Fruit fly (Drosophila melanogaster) whole organism, wandering third instar larva: ENCODE data around the gene CG6126.

Experiments
- Abd-B ChIP-seq: fragments of >200 bp; optimal IDR thresholded peaks from 2 replicates; lab custom pipeline; 2017; ENCODE audit warnings: missing biosample characterization, missing genetic modification characterization
- CG32264 ChIP-seq: fragments of 200-800 bp; sonication (Bioruptor generic); optimal IDR thresholded peaks from 2 replicates; lab custom pipeline; 2016; ENCODE audit warnings: missing biosample characterization, missing genetic modification characterization
- CrebA ChIP-seq: fragments of 200-800 bp; sonication (Bioruptor generic); optimal IDR thresholded peaks from 2 replicates; lab custom pipeline; 2016; ENCODE audit warnings: missing biosample characterization, mild to moderate bottlenecking, missing genetic modification characterization, borderline replicate concordance
- Dfd ChIP-seq: fragments of >200 bp; optimal IDR thresholded peaks from 2 replicates; lab custom pipeline; 2017; ENCODE audit warnings: missing biosample characterization, missing genetic modification characterization
- GATAd ChIP-seq: sonication (Bioruptor generic); optimal IDR thresholded peaks from 2 replicates; lab custom pipeline; 2016; ENCODE audit warnings: missing biosample characterization, missing genetic modification characterization
- HLH106 ChIP-seq: fragments of 200-800 bp; optimal IDR thresholded peaks from 3 replicates; lab custom pipeline; 2019; ENCODE audit warnings: missing biosample characterization, mild to moderate bottlenecking, missing genetic modification characterization, moderate library complexity
- Hnf4 ChIP-seq: fragments of 200-800 bp; sonication (Bioruptor generic); optimal IDR thresholded peaks from 2 replicates; lab custom pipeline; 2016; ENCODE audit warnings: missing biosample characterization, mild to moderate bottlenecking, missing genetic modification characterization
- Hr78 ChIP-seq: fragments of >200 bp; optimal IDR thresholded peaks from 2 replicates; lab custom pipeline; 2017; ENCODE audit warnings: missing biosample characterization, missing genetic modification characterization
- Hr83 ChIP-seq: fragments of 200-300 bp; sonication (Bioruptor generic); optimal IDR thresholded peaks from 2 replicates; lab custom pipeline; 2016; ENCODE audit warnings: missing biosample characterization, mild to moderate bottlenecking, missing genetic modification characterization, moderate library complexity; ENCODE audit not compliant: poor library complexity, severe bottlenecking
- Jra ChIP-seq: sonication (Bioruptor generic); optimal IDR thresholded peaks from 2 replicates; lab custom pipeline; 2016; ENCODE audit warnings: missing biosample characterization, missing genetic modification characterization
- Mio ChIP-seq: sonication (Bioruptor generic); optimal IDR thresholded peaks from 2 replicates; lab custom pipeline; 2016; ENCODE audit warnings: missing biosample characterization, missing genetic modification characterization
- N ChIP-seq: fragments of >200 bp; optimal IDR thresholded peaks from 2 replicates; lab custom pipeline; 2018; ENCODE audit warnings: missing biosample characterization, missing external identifiers, missing genetic modification characterization
- OdsH ChIP-seq: fragments of 200-800 bp; sonication (Bioruptor generic); optimal IDR thresholded peaks from 2 replicates; lab custom pipeline; 2016; ENCODE audit warnings: missing biosample characterization, mild to moderate bottlenecking, missing genetic modification characterization
- Rel ChIP-seq, 2 experiments: fragments of 200-800 bp; sonication (Bioruptor generic) in 1 of 2; optimal IDR thresholded peaks; 2 replicates in 1 of 2; 3 replicates in 1 of 2; lab custom pipeline; 2016 to 2019; ENCODE audit warnings: mild to moderate bottlenecking in 2 of 2, missing biosample characterization in 2 of 2, missing genetic modification characterization in 2 of 2, moderate library complexity in 1 of 2
- Sp1 ChIP-seq: fragments of 200-800 bp; sonication (Bioruptor generic); optimal IDR thresholded peaks from 3 replicates; lab custom pipeline; 2019; ENCODE audit warnings: missing biosample characterization, mild to moderate bottlenecking, missing genetic modification characterization, moderate library complexity
- Vsx2 ChIP-seq: fragments of 200-300, 225-300 bp; sonication (Bioruptor generic); optimal IDR thresholded peaks from 2 replicates; lab custom pipeline; 2018; ENCODE audit warnings: missing biosample characterization, missing genetic modification characterization; ENCODE audit not compliant: partially characterized antibody
- br ChIP-seq: fragments of 200-800 bp; sonication (Bioruptor generic); optimal IDR thresholded peaks from 2 replicates; lab custom pipeline; 2016; ENCODE audit warnings: missing biosample characterization, missing genetic modification characterization
- brk ChIP-seq: fragments of 200-800 bp; sonication (Bioruptor generic); optimal IDR thresholded peaks from 2 replicates; lab custom pipeline; 2016; ENCODE audit warnings: missing biosample characterization, mild to moderate bottlenecking, missing genetic modification characterization
- dl ChIP-seq, 2 experiments: fragments of 175-275, 200-275 bp in 1 of 2; fragments of 200-275 bp in 1 of 2; sonication (Bioruptor generic); optimal IDR thresholded peaks; lab custom pipeline; 2018; ENCODE audit warnings: mild to moderate bottlenecking in 2 of 2, missing biosample characterization in 2 of 2, missing genetic modification characterization in 2 of 2, moderate library complexity in 2 of 2; ENCODE audit not compliant: partially characterized antibody in 2 of 2, insufficient read depth in 1 of 2
- dsf ChIP-seq: sonication (Bioruptor generic); optimal IDR thresholded peaks from 2 replicates; lab custom pipeline; 2016; ENCODE audit warnings: missing biosample characterization, missing genetic modification characterization, borderline replicate concordance
- foxo ChIP-seq, 2 experiments: fragments of 200-800 bp; sonication (Bioruptor generic); optimal IDR thresholded peaks; 2 replicates in 1 of 2; 3 replicates in 1 of 2; lab custom pipeline; 2016 to 2017; ENCODE audit warnings: missing biosample characterization in 2 of 2, missing genetic modification characterization in 2 of 2
- fru ChIP-seq: fragments of 200-800 bp; sonication (Bioruptor generic); optimal IDR thresholded peaks from 3 replicates; lab custom pipeline; 2016; ENCODE audit warnings: missing biosample characterization, mild to moderate bottlenecking, missing genetic modification characterization
- h ChIP-seq: fragments of 200-800 bp; sonication (Bioruptor generic); optimal IDR thresholded peaks from 3 replicates; lab custom pipeline; 2016; ENCODE audit warnings: missing biosample characterization, mild to moderate bottlenecking, missing genetic modification characterization
- jim ChIP-seq: fragments of 175-275, 200-325 bp; sonication (Bioruptor generic); optimal IDR thresholded peaks from 2 replicates; lab custom pipeline; 2016; ENCODE audit warnings: missing biosample characterization, mild to moderate bottlenecking, missing genetic modification characterization
- psq ChIP-seq: fragments of 200-800 bp; sonication (Bioruptor generic); optimal IDR thresholded peaks from 3 replicates; lab custom pipeline; 2017; ENCODE audit warnings: missing biosample characterization, mild to moderate bottlenecking, missing genetic modification characterization, moderate library complexity
- sage ChIP-seq: fragments of 200-800 bp; sonication (Bioruptor generic); optimal IDR thresholded peaks from 2 replicates; lab custom pipeline; 2016; ENCODE audit warnings: missing biosample characterization, mild to moderate bottlenecking, missing genetic modification characterization
- sv ChIP-seq: fragments of 200-800 bp; sonication (Bioruptor generic); optimal IDR thresholded peaks from 3 replicates; lab custom pipeline; 2016; ENCODE audit warnings: missing biosample characterization, missing genetic modification characterization
- tai ChIP-seq: sonication (Bioruptor generic); optimal IDR thresholded peaks from 2 replicates; lab custom pipeline; 2016; ENCODE audit warnings: missing biosample characterization, missing genetic modification characterization

CG6126 gene

DNA sequence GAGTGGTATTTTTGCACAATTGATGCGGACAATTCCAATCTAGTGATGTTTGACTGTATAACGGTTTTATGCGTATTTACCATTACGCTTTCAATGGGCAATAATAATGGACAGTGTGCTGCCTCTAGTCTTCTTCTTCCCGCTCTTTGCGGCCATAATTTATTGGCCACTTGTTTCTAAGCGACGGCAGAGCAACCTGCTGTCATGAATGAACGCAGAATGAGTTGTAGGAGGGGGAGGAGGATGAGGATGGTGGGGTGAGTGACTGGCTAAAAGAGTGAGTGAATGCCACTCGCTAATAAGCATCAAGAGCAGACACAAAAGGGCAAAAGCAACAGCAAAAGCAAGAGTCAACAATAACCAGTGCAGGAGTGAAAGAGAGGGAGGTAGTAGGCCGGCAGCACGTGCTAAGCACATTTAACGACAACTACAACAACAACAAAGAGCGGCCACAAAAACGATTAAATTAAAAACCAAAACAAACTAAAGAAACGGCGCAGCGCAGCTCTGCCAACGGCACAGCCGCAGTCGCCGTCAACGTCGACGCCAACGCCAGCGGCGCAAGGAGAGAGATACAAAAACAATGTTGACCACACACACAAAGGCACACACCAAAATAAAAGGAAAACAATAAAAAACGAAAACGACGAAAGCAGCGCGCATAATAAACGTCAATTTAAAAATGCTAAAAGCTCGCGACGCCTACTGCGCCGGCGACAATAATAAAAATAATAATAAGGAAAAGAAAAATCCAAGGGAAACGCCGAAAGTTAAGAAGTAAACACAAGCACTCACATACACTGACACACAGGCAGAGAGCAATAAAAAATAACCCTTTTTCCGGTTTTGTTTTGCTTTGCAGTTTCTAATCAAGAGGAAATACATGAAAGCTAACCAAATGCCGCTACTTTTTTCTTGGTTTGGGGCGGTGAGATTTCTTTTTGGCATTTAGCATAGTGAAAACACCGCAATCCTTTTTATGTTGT is 26.1 kb upstream of the CG6126 start:
- no peak for TF ChIP-seq GATAd
- TF ChIP-seq Sp1 = peak; percentile 60
- peak; percentile 49 for TF ChIP-seq brk (GFP tag; lab: Kevin White, UChicago)
- no peak for TF ChIP-seq Jra (GFP tag; lab: Kevin White, UChicago)
- no peak for TF ChIP-seq CrebA (GFP tag; lab: Kevin White, UChicago)
- TF ChIP-seq Hr83 = peak; percentile 1
- TF ChIP-seq Hnf4 (GFP tag; lab: Kevin White, UChicago) = peak; percentile 21
- TF ChIP-seq HLH106 (tag; lab: Kevin White, UChicago) = no peak
- TF ChIP-seq CG32264 (GFP tag; lab: Kevin White, UChicago) = peak; percentile 9
- peak; percentile 12 for TF ChIP-seq fru (GFP tag; lab: Kevin White, UChicago)
- TF ChIP-seq sv (GFP tag; lab: Kevin White, UChicago) = no peak
- peak; percentile 15 for TF ChIP-seq h (GFP tag; lab: Kevin White, UChicago)
- TF ChIP-seq psq (GFP tag; lab: Kevin White, UChicago) = peak; percentile 77
- TF ChIP-seq Rel (GFP tag; optimal IDR thresholded peaks at IDR 0.05; lab: Kevin White, UChicago) = peak; percentile 57
- peak; percentile 63 for TF ChIP-seq Rel (tag; optimal IDR thresholded peaks at IDR 0.05; lab: Kevin White, UChicago)
- TF ChIP-seq sage (GFP tag; lab: Kevin White, UChicago) = peak; percentile 54
- no peak for TF ChIP-seq Abd-B (GFP tag; lab: Kevin White, UChicago)

DNA sequence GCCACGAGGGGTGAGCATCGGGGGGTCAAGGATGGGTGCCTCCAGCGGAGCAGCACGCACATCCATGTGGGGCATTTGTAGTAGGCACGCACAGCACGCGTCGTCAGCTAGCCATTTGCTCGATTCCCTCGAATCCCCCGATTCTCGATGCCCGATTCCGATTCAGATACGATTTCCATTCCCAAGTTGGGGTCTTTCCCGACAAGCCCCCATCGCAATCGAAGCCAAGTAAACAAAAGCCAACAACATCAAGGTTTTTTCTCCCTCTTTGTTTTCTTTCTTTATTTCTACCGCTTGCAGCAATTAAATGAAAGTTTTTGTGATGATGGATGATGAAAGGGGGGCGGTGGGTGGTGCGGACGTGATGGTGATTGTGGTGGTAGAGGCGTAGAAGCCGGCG is 24.2 kb upstream of the CG6126 start:
- no peak for TF ChIP-seq Rel (GFP tag; optimal IDR thresholded peaks at IDR 0.05; lab: Kevin White, UChicago)
- TF ChIP-seq Rel (tag; optimal IDR thresholded peaks at IDR 0.05; lab: Kevin White, UChicago) = peak; percentile 99
- peak; percentile 1 for TF ChIP-seq OdsH (GFP tag; lab: Kevin White, UChicago)
- TF ChIP-seq jim (GFP tag; lab: Kevin White, UChicago) = no peak
- TF ChIP-seq psq (GFP tag; lab: Kevin White, UChicago) = peak; percentile 89
- no peak for TF ChIP-seq dl (GFP tag; optimal IDR thresholded peaks at IDR 0.05; lab: Kevin White, UChicago; ENCODE audit: insufficient read depth in 1 of 2, partially characterized antibody in 2 of 2)

DNA sequence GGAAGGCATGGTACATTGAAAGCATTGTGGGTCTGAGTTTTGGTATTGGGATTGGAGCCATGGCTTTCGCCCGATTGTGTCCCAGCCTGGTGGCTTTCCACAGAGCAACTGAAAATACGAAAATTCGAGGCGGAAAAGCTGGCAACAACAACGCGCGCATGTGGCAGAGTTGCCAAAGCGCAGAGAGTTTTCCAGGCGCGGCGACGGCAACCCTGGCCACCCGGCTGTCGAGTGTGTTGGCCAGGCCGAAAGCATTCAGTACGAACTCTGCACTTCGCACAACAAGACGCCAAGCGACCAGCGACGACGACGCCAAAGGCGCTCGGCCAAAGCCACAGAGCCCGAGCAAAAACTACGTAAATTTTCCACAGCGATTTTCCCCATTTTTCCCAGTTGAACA is 22.9 kb upstream of the CG6126 start:
- TF ChIP-seq Sp1 (no peak), Mio (no peak)

DNA sequence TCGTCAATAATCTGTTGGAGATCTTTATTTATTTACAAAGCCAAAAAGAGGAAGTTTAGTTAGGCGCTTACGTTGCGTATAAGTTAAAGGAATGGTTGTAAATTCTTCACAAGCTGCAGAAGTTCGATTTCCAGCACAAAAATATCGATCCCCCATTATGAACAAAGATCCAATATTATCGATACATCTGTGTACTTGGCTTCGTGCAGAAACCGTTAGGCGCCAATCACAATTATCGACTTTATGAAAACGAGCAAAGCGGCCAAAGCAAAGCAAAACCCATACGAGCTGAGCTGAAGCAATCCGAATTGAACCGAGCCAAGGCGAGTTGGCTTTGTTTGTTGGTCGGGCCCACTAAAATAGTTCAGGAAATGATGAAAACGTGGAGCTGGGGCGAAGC is 22.5 kb upstream of the CG6126 start, which contains the start of gene tara:
tara (plus strand) TSS at position 301 of the 400 bp plus-strand sequence.
- TF ChIP-seq GATAd (no peak), sv (GFP tag; lab: Kevin White, UChicago) (no peak), br (GFP tag; lab: Kevin White, UChicago) (no peak), Dfd (GFP tag; lab: Kevin White, UChicago) (no peak), CrebA (GFP tag; lab: Kevin White, UChicago) (no peak), foxo (GFP tag; optimal IDR thresholded peaks at IDR 0.05; lab: Kevin White, UChicago) (no peak), tai (no peak), jim (GFP tag; lab: Kevin White, UChicago) (no peak), Vsx2 (GFP tag; lab: Kevin White, UChicago) (no peak), dsf (no peak), N (no peak), Hr78 (GFP tag; lab: Kevin White, UChicago) (no peak), sage (GFP tag; lab: Kevin White, UChicago) (no peak), dl (GFP tag; optimal IDR thresholded peaks at IDR 0.05; lab: Kevin White, UChicago; ENCODE audit: insufficient read depth in 1 of 2, partially characterized antibody in 2 of 2) (no peak), Hnf4 (GFP tag; lab: Kevin White, UChicago) (no peak)
